Worm (Caenorhabditis elegans): ENCODE results near the gene hoe-1.

DNA sequence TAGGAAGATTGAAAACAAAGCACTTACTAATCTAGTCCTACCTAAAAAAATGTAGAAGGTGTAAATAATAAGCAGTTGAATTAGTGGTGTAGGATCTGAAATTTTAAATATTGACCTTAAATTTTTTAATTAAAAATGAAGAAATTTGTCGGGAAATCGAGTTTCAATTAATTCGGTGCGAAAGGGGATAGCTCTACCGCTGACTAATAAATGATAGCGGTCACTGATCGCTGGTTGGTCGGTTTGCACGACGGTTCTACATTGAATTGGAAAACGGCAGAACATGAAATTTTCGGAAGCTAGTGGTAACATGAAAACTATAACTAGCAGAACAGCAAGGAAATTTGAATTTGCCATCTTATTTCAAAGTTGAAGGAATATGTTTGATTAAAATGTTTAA, 36.1 kb upstream of the hoe-1 start, which contains the start of gene set-15:
- no peak for TF ChIP-seq W03F9.2 (tag; optimal IDR thresholded peaks at IDR 0.05)
- no peak for TF ChIP-seq him-1 (tag; optimal IDR thresholded peaks at IDR 0.05)

Measured in whole organism, L4/young adult.